Fruit fly (Drosophila melanogaster): ENCODE results near the gene aurB.

aurB gene

DNA sequence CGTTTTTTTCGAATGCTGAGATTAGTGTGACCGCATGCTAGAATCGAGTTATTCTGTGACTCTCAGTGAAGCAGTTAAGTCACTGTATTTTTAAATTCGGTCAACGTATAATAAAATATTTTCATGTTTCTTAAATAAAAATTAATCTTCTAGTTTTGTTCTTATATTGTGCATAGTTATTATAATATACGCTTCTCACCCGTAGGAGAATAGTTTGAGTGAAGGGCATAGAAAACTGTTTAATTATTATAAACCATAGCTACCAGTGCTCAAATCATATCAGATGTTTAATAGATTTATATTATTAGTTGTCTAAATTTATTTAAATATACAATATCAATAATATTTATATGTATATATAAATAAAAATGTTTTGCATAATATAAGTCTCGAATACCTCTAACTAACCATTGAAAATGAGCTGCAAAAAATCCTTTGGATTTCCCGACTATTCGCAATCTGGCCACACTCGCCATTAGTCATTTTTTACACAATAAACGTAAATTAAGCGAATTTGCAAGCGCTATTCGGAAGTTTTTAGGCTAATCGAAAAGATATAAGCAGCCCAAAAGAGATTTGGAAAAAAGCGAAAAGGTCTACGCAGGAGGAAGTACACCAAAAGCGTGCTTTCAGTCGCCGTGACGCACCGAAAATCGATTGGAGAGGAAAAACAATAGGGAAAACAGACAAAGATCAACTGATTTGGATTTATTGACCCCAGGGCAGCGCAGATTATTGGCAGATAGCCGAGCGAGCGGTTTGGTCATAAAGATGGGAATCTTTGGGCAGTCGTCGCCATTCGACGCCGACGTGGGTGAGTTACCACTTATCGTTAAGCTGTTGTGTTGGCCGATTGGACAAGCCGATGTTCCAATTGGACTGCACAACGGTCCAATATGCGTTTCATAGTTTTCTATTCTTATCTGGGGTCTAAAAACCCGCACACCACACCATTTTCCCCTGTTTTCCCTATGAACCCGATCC is at the start of gene aurB, which contains the start of gene Stam:
Gene aurB (minus strand): TSS at position 31 of the 984 bp plus-strand sequence.
Gene Stam (plus strand): TSS at position 473 of the 984 bp plus-strand sequence.
- TF ChIP-seq psq (optimal IDR thresholded peaks at IDR 0.05): no peak

- TF ChIP-seq EcR (GFP tag; optimal IDR thresholded peaks at IDR 0.05): no peak
- TF ChIP-seq CG8478 (optimal IDR thresholded peaks at IDR 0.05): no peak
- TF ChIP-seq psq (optimal IDR thresholded peaks at IDR 0.05): no peak
- TF ChIP-seq usp (GFP tag; optimal IDR thresholded peaks at IDR 0.05): no peak
- TF ChIP-seq Dll (optimal IDR thresholded peaks at IDR 0.05): no peak
- no peak for TF ChIP-seq pan (optimal IDR thresholded peaks at IDR 0.05)
Measured at dm6 chr2L:10901685-10902084, 43.8 kb upstream of the aurB start, which contains the start of gene CG14070. Gene CG14070 (minus strand): TSS chr2L:10901785.

- TF ChIP-seq psq (optimal IDR thresholded peaks at IDR 0.05): no peak
- TF ChIP-seq usp (GFP tag; optimal IDR thresholded peaks at IDR 0.05): no peak
- no peak for TF ChIP-seq pan (optimal IDR thresholded peaks at IDR 0.05)
- no peak for TF ChIP-seq EcR (GFP tag; optimal IDR thresholded peaks at IDR 0.05)
- no peak for TF ChIP-seq CG8478 (optimal IDR thresholded peaks at IDR 0.05)
- TF ChIP-seq Dll (optimal IDR thresholded peaks at IDR 0.05): no peak
Measured at dm6 chr2L:10888827-10889226, 30.9 kb upstream of the aurB start, which contains the start of gene CG14071. Gene CG14071 (minus strand): TSS chr2L:10888927.

DNA sequence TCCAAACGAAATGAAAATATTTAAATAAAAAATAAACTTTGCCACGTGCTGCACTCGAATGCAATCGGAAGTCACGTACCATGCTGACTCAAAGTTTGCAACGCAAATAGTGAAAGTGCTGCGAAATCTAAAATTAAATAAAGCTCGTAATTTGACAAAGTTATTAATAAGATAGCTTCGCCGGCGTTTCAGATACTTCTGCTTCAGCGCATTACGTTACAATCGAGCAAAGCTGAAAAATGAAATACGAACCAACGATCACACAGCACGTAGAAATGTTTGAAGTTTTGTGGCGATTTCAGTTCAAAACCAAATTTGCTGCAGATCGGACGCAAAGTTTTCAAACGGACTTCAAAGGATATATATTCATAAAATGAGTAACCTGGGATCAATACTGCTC is 12.0 kb upstream of the aurB start, which contains the start of gene CG12517:
Gene CG12517 (plus strand): TSS at position 301 of the 400 bp plus-strand sequence.
- TF ChIP-seq usp (GFP tag; optimal IDR thresholded peaks at IDR 0.05) (no peak), pan (optimal IDR thresholded peaks at IDR 0.05) (no peak), CG8478 (optimal IDR thresholded peaks at IDR 0.05) (no peak), EcR (GFP tag; optimal IDR thresholded peaks at IDR 0.05) (no peak), psq (optimal IDR thresholded peaks at IDR 0.05) (no peak), Dll (optimal IDR thresholded peaks at IDR 0.05) (no peak)

dm6 chr2L:10856328-10856942 is 1.5 kb downstream of the aurB start, which contains the start of gene Dnz1:
Gene Dnz1 (minus strand): TSS chr2L:10856644.
- no peak for TF ChIP-seq usp (GFP tag; optimal IDR thresholded peaks at IDR 0.05)
- no peak for TF ChIP-seq pan (optimal IDR thresholded peaks at IDR 0.05)
- no peak for TF ChIP-seq Dll (optimal IDR thresholded peaks at IDR 0.05)
- no peak for TF ChIP-seq CG8478 (optimal IDR thresholded peaks at IDR 0.05)
- no peak for TF ChIP-seq psq (optimal IDR thresholded peaks at IDR 0.05)
- no peak for TF ChIP-seq EcR (GFP tag; optimal IDR thresholded peaks at IDR 0.05)

DNA sequence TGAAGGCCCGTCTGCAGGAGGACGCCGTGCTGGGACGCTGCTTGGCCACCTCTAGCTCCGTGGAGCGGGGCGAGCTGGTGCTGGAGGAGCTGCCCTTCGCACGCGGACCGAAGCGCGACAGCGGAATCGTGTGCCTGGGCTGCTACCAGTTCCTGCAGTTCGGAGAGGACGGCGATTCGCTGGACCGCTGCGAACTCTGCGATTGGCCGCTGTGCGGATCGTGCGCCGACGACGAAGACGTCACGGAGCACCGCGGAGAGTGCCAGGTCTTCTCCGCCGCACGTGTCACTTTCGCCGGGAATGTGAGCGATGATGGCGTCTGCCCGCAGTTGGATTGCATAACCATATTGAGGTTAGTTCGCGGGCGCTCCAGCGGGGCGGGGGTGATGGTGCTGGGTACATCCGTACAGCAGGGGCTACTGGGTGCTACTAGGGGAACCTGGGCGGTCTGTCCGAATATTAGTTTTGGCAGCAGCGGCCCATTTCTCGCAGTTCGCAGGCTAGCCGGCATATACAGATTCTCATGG is 6.5 kb downstream of the aurB start:
- TF ChIP-seq psq (optimal IDR thresholded peaks at IDR 0.05) (no peak), EcR (GFP tag; optimal IDR thresholded peaks at IDR 0.05) (no peak), usp (GFP tag; optimal IDR thresholded peaks at IDR 0.05) (no peak), CG8478 (optimal IDR thresholded peaks at IDR 0.05) (no peak), pan (optimal IDR thresholded peaks at IDR 0.05) (no peak), Dll (optimal IDR thresholded peaks at IDR 0.05) (no peak)

dm6 chr2L:10850320-10850990 is 7.4 kb downstream of the aurB start, which contains the start of gene porin:
Gene porin (minus strand): TSS chr2L:10850848.
- no peak for TF ChIP-seq usp (GFP tag; optimal IDR thresholded peaks at IDR 0.05)
- no peak for TF ChIP-seq Dll (optimal IDR thresholded peaks at IDR 0.05)
- peak in 1 of 2 experiments; percentile 77 for TF ChIP-seq EcR (GFP tag; optimal IDR thresholded peaks at IDR 0.05)
- no peak for TF ChIP-seq psq (optimal IDR thresholded peaks at IDR 0.05)
- no peak for TF ChIP-seq pan (optimal IDR thresholded peaks at IDR 0.05)

DNA sequence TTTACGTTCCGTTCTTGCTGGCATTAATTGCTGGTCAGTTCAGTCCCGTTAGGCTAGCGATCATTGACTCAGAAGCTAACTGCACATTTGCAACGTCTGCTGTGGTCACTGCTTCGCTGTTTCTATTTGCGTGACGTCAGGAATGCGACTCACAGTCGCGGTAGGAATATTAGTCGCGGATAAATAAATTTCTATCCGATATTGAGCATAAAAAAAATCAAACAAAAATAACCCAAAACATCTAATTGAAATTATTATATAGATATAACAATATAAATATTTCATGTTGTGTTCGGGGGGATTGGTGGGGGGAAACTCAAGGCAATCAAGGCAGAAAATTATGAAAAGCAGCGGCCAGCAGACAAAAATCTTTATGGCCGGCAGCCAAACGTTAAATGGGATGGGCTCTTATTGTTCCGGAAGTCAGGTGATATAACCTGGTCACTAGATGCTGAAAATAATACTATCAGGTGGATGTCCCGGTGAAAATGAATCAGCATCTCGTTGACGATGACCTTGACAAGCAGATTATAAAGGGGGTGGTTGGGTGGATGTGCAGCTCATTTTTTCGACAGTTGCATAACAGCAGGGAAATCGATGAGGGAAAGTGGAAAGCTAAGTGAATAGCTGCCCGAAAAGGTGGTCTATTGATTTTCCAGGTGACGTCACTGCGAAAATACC is 8.2 kb downstream of the aurB start, which contains the start of gene SmydA-3:
Gene SmydA-3 (plus strand): TSS at position 631 of the 681 bp plus-strand sequence.
- TF ChIP-seq EcR (GFP tag; optimal IDR thresholded peaks at IDR 0.05) (no peak), CG8478 (optimal IDR thresholded peaks at IDR 0.05) (no peak), usp (GFP tag; optimal IDR thresholded peaks at IDR 0.05) (no peak), psq (optimal IDR thresholded peaks at IDR 0.05) (no peak)

- TF ChIP-seq pan (optimal IDR thresholded peaks at IDR 0.05) (no peak), EcR (GFP tag; optimal IDR thresholded peaks at IDR 0.05) (no peak), CG8478 (optimal IDR thresholded peaks at IDR 0.05) (no peak), Dll (optimal IDR thresholded peaks at IDR 0.05) (no peak), psq (optimal IDR thresholded peaks at IDR 0.05) (no peak), usp (GFP tag; optimal IDR thresholded peaks at IDR 0.05) (no peak)
Measured at dm6 chr2L:10846944-10847343, 10.9 kb downstream of the aurB start, which contains the start of gene Porin2. Gene Porin2 (minus strand): TSS chr2L:10847044.

DNA sequence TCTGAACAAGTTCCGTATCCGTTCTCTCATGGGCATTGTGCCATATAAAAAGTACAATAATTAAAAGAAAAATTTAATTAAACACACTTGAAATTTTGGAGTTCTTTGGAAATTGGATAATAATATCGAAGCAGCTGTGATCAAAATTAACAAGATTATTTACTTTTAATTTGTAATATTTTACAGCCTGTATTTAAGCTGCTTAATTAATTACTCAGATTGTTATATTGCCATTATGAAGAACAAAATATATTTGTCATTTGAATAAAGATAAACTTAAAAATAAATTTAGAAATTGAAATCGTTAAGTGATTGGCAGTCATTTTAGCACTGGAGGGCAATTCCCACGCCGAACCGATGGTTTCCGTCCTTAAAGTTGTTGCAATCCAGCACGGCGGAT is 12.3 kb downstream of the aurB start, which contains the start of the genes CG17139 and CG17140:
Gene CG17139 (minus strand): TSS at position 101 of the 400 bp plus-strand sequence.
Gene CG17140 (minus strand): TSS at position 101 of the 400 bp plus-strand sequence.
- TF ChIP-seq EcR (GFP tag; optimal IDR thresholded peaks at IDR 0.05) (no peak), pan (optimal IDR thresholded peaks at IDR 0.05) (no peak), psq (optimal IDR thresholded peaks at IDR 0.05) (no peak), Dll (optimal IDR thresholded peaks at IDR 0.05) (no peak), usp (GFP tag; optimal IDR thresholded peaks at IDR 0.05) (no peak), CG8478 (optimal IDR thresholded peaks at IDR 0.05) (no peak)
